Fruit fly (Drosophila melanogaster) whole organism, embryonic: Measurements from ENCODE around the gene CG5882.

Experiments
- Blimp-1 ChIP-seq: fragments of 200-800 bp; sonication (Bioruptor generic); optimal IDR thresholded peaks from 3 replicates; lab custom pipeline; 2018; ENCODE audit warnings: missing biosample characterization, missing genetic modification characterization, mild to moderate bottlenecking, moderate library complexity, missing genetic modification reagents
- CG10321 ChIP-seq: fragments of 200-800 bp; sonication (Bioruptor generic); IDR thresholded peaks from 2 replicates; pipeline ENCODE4 v1.3.6; 2022; ENCODE audit warnings: missing biosample characterization, missing genetic modification characterization
- CG10431 ChIP-seq: fragments of 200-800 bp; sonication (Bioruptor generic); optimal IDR thresholded peaks from 3 replicates; lab custom pipeline; 2018; ENCODE audit warnings: missing biosample characterization, mild to moderate bottlenecking, missing genetic modification characterization
- CG12391 ChIP-seq: fragments of 200-800 bp; sonication (Bioruptor generic); optimal IDR thresholded peaks from 3 replicates; lab custom pipeline; 2018; ENCODE audit warnings: missing biosample characterization, mild to moderate bottlenecking, missing genetic modification characterization, moderate library complexity
- CG14667 ChIP-seq: fragments of 200-800 bp; sonication (Bioruptor generic); IDR thresholded peaks from 2 replicates; pipeline ENCODE4 v1.3.6; 2022; ENCODE audit warnings: missing biosample characterization, missing genetic modification characterization
- CG15011 ChIP-seq: fragments of 200-800 bp; sonication (Bioruptor generic); optimal IDR thresholded peaks from 3 replicates; lab custom pipeline; 2018; ENCODE audit warnings: missing biosample characterization, mild to moderate bottlenecking, missing genetic modification characterization
- CG1603 ChIP-seq: fragments of 200-800 bp; sonication (Bioruptor generic); optimal IDR thresholded peaks from 2 replicates; lab custom pipeline; 2019; ENCODE audit warnings: missing biosample characterization, mild to moderate bottlenecking, missing genetic modification characterization, moderate library complexity
- CG16815 ChIP-seq: fragments of 200-800 bp; sonication (Bioruptor generic); optimal IDR thresholded peaks from 3 replicates; lab custom pipeline; 2017; ENCODE audit warnings: missing biosample characterization, mild to moderate bottlenecking, missing genetic modification characterization
- CG2120 ChIP-seq: fragments of 200-800 bp; sonication (Bioruptor generic); optimal IDR thresholded peaks from 3 replicates; lab custom pipeline; 2016; ENCODE audit warnings: missing biosample characterization, missing genetic modification characterization
- CG30431 ChIP-seq: fragments of 200-800 bp; sonication (Bioruptor generic); optimal IDR thresholded peaks from 2 replicates; lab custom pipeline; 2017; ENCODE audit warnings: missing biosample characterization, missing genetic modification characterization
- CG33557 ChIP-seq: fragments of 200-800 bp; sonication (Bioruptor generic); optimal IDR thresholded peaks from 2 replicates; lab custom pipeline; 2019; ENCODE audit warnings: missing biosample characterization, mild to moderate bottlenecking, missing genetic modification characterization, moderate library complexity
- CG3847 ChIP-seq: fragments of 200-800 bp; sonication (Bioruptor generic); IDR thresholded peaks from 2 replicates; pipeline ENCODE4 v1.3.6; 2022; ENCODE audit warnings: missing biosample characterization, missing genetic modification characterization
- CG4282 ChIP-seq: fragments of 200-800 bp; sonication (Bioruptor generic); optimal IDR thresholded peaks from 2 replicates; lab custom pipeline; 2016; ENCODE audit warnings: missing biosample characterization, missing genetic modification characterization
- CG4820 ChIP-seq: fragments of 200-800 bp; sonication (Bioruptor generic); optimal IDR thresholded peaks from 3 replicates; lab custom pipeline; 2016; ENCODE audit warnings: missing biosample characterization, missing genetic modification characterization
- CG7745 ChIP-seq: fragments of 200-800 bp; sonication (Bioruptor generic); optimal IDR thresholded peaks from 2 replicates; lab custom pipeline; 2018; ENCODE audit warnings: missing biosample characterization, mild to moderate bottlenecking, missing genetic modification characterization, moderate library complexity
- CG8765 ChIP-seq: fragments of 200-800 bp; sonication (Bioruptor generic); IDR thresholded peaks from 2 replicates; pipeline ENCODE4 v1.3.6; 2022; ENCODE audit warnings: missing biosample characterization, missing genetic modification characterization
- CG9932 ChIP-seq: fragments of 200-800 bp; sonication (Bioruptor generic); IDR thresholded peaks from 2 replicates; pipeline ENCODE4 v1.3.6; 2022; ENCODE audit warnings: missing biosample characterization, missing genetic modification characterization
- CrebB ChIP-seq: fragments of 200-800 bp; sonication (Bioruptor generic); optimal IDR thresholded peaks from 3 replicates; lab custom pipeline; 2018; ENCODE audit warnings: missing biosample characterization, mild to moderate bottlenecking, missing genetic modification characterization
- D19A ChIP-seq: fragments of 200-800 bp; optimal IDR thresholded peaks from 3 replicates; lab custom pipeline; 2019; ENCODE audit warnings: missing biosample characterization, mild to moderate bottlenecking, missing genetic modification characterization, moderate library complexity
- HLH4C ChIP-seq: fragments of 200-800 bp; sonication (Bioruptor generic); IDR thresholded peaks from 3 replicates; pipeline ENCODE4 v1.3.6; 2022; ENCODE audit warnings: missing biosample characterization, missing genetic modification characterization; ENCODE audit not compliant: partially characterized antibody
- Hr78 ChIP-seq, 2 experiments: fragments of 200-800 bp in 1 of 2; fragments of >200 bp in 1 of 2; sonication (Bioruptor generic) in 1 of 2; optimal IDR thresholded peaks; 2 replicates each; lab custom pipeline; 2017 to 2019; ENCODE audit warnings: missing biosample characterization in 2 of 2, missing genetic modification characterization in 2 of 2, mild to moderate bottlenecking in 1 of 2, moderate library complexity in 1 of 2
- MESR4 ChIP-seq: fragments of 200-800 bp; sonication (Bioruptor generic); optimal IDR thresholded peaks from 2 replicates; lab custom pipeline; 2018; ENCODE audit warnings: missing biosample characterization, mild to moderate bottlenecking, missing genetic modification characterization, moderate library complexity
- Nf-YB ChIP-seq: fragments of 200-800 bp; sonication (Bioruptor generic); optimal IDR thresholded peaks from 3 replicates; lab custom pipeline; 2019; ENCODE audit warnings: missing biosample characterization, mild to moderate bottlenecking, missing genetic modification characterization, moderate library complexity
- Xbp1 ChIP-seq: fragments of 200-800 bp; sonication (Bioruptor generic); optimal IDR thresholded peaks from 3 replicates; lab custom pipeline; 2016; ENCODE audit warnings: missing biosample characterization, mild to moderate bottlenecking, missing genetic modification characterization
- abd-A ChIP-seq: fragments of 200-800 bp; sonication (Bioruptor generic); optimal IDR thresholded peaks from 3 replicates; lab custom pipeline; 2019; ENCODE audit warnings: missing biosample characterization, mild to moderate bottlenecking, missing genetic modification characterization, moderate library complexity
- ase ChIP-seq: fragments of 200-800 bp; sonication (Bioruptor generic); IDR thresholded peaks from 3 replicates; pipeline ENCODE4 v1.3.6; 2022; ENCODE audit warnings: missing biosample characterization, missing genetic modification characterization
- crc ChIP-seq: fragments of 200-800 bp; sonication (Bioruptor generic); optimal IDR thresholded peaks from 2 replicates; lab custom pipeline; 2016; ENCODE audit warnings: missing biosample characterization, missing genetic modification characterization
- croc ChIP-seq: fragments of 200-800 bp; sonication (Bioruptor generic); conservative IDR thresholded peaks from 3 replicates; pipeline ENCODE4 v1.3.6; 2022; ENCODE audit warnings: missing biosample characterization, missing genetic modification characterization
- da ChIP-seq: fragments of 200-800 bp; sonication (Bioruptor generic); optimal IDR thresholded peaks from 2 replicates; lab custom pipeline; 2016; ENCODE audit warnings: missing biosample characterization, missing genetic modification characterization
- dysf ChIP-seq: fragments of 200-800 bp; sonication (Bioruptor generic); IDR thresholded peaks from 3 replicates; pipeline ENCODE4 v1.3.6; 2022; ENCODE audit warnings: missing biosample characterization, missing genetic modification characterization
- fd96Cb ChIP-seq: fragments of 200-800 bp; sonication (Bioruptor generic); optimal IDR thresholded peaks from 2 replicates; lab custom pipeline; 2018; ENCODE audit warnings: missing biosample characterization, mild to moderate bottlenecking, missing genetic modification characterization, moderate library complexity
- grn ChIP-seq: fragments of 200-800 bp; sonication (Bioruptor generic); optimal IDR thresholded peaks from 3 replicates; lab custom pipeline; 2017; ENCODE audit warnings: missing biosample characterization, missing genetic modification characterization
- hth ChIP-seq: fragments of >200 bp; optimal IDR thresholded peaks from 2 replicates; lab custom pipeline; 2017; ENCODE audit warnings: inconsistent platforms
- kah ChIP-seq: fragments of 200-800 bp; sonication (Bioruptor generic); optimal IDR thresholded peaks from 2 replicates; lab custom pipeline; 2018; ENCODE audit warnings: missing biosample characterization, mild to moderate bottlenecking, missing genetic modification characterization
- lmd ChIP-seq: fragments of 200-800 bp; sonication (Bioruptor generic); IDR thresholded peaks from 2 replicates; pipeline ENCODE4 v1.3.6; 2022; ENCODE audit warnings: missing biosample characterization, missing genetic modification characterization
- mam ChIP-seq: fragments of 200-800 bp; sonication (Bioruptor generic); optimal IDR thresholded peaks from 3 replicates; lab custom pipeline; 2016; ENCODE audit warnings: missing biosample characterization, missing genetic modification characterization
- prd ChIP-seq, 3 experiments: fragments of >200 bp in 2 of 3; fragments of 200-800 bp in 1 of 3; sonication (Bioruptor generic) in 1 of 3; optimal IDR thresholded peaks in 2 of 3; IDR thresholded peaks in 1 of 3; 2 replicates in 2 of 3; 3 replicates in 1 of 3; pipeline versions ENCODE4 v1.3.6 to Lab custom; 2017 to 2022; ENCODE audit warnings: missing biosample characterization in 1 of 3, missing genetic modification characterization in 1 of 3
- pum ChIP-seq: fragments of 200-800 bp; sonication (Bioruptor generic); optimal IDR thresholded peaks from 2 replicates; lab custom pipeline; 2016; ENCODE audit warnings: missing biosample characterization, missing genetic modification characterization
- repo ChIP-seq: fragments of 200-800 bp; sonication (Bioruptor generic); optimal IDR thresholded peaks from 2 replicates; lab custom pipeline; 2016; ENCODE audit warnings: missing biosample characterization, missing genetic modification characterization
- sens ChIP-seq: fragments of 200-800 bp; sonication (Bioruptor generic); peaks from one replicate; lab custom pipeline; 2016; ENCODE audit warnings: missing biosample characterization, missing genetic modification characterization
- shn ChIP-seq: fragments of 200-800 bp; sonication (Bioruptor generic); optimal IDR thresholded peaks from 3 replicates; lab custom pipeline; 2016; ENCODE audit warnings: missing biosample characterization, missing genetic modification characterization
- wdn ChIP-seq: fragments of 200-800 bp; sonication (Bioruptor generic); IDR thresholded peaks from 2 replicates; pipeline ENCODE4 v1.3.6; 2022; ENCODE audit warnings: missing biosample characterization, missing genetic modification characterization
- zfh1 ChIP-seq: fragments of 200-800 bp; sonication (Bioruptor generic); IDR thresholded peaks from 3 replicates; pipeline ENCODE4 v1.3.6; 2022; ENCODE audit warnings: missing biosample characterization, missing genetic modification characterization

CG5882 gene

DNA sequence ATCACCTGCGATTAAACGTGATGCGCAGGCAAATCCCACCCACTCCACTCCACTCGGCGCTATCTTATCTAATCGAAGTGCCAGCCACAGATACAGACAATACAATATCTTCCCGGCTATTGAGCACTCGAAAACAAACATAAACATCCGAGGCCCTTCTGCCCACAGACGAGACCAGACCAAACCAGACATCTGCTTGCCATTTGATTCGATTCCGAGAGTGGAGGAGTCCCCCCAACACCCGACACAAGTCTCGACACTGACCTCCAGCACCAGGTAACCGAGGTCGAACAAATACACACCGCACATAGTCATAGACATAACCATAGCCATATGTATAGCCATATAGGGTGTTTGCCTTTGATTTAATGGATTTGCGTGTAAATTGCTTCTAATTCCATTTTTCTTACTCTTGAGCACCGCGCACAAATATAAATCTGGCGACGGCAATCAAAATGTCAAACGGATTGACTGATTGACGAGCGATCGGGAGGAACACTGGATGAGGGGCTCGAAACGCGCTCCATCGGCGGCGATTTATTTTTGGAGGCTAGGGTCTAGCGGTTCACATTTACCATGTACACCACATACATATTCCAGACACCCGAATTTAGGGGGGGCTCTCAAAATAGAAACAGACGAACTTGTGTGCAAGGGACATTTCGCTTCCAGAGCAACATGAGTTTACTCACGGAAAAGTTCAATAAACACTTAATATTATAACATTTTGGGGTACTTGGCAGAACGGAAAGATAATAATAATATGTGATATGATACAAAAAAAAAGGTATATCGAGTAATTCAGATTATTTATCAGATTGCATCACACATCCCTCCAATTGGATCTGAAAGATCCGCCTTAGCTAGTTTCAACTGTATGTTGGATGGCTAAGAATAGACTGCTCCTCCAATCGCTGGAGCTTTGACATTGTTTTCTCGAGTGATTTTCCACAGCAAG is 30.6 kb downstream of the CG5882 start (continued):
- TF ChIP-seq croc (0 out of 3 replicates have a peak, but pooled peaks have one; percentile 14), CG7745 (tag; lab: Kevin White, UChicago) (peak; percentile 28), fd96Cb (tag; lab: Kevin White, UChicago) (no peak), Hr78 (GFP tag; optimal IDR thresholded peaks at IDR 0.05; lab: Kevin White, UChicago) (peak in 1 of 2 experiments; percentile 79), CG12391 (no peak), wdn (no peak), MESR4 (GFP tag; lab: Kevin White, UChicago) (no peak), CG4820 (GFP tag; lab: Kevin White, UChicago) (no peak), CG15011 (GFP tag; lab: Kevin White, UChicago) (no peak), prd (optimal IDR thresholded peaks at IDR 0.05; lab: Kevin White, UChicago) (no peak), prd (GFP tag; IDR thresholded peaks at IDR 0.05; lab: Robert Waterston, UW) (no peak), ase (GFP tag; lab: Robert Waterston, UW) (no peak), HLH4C (GFP tag; lab: Robert Waterston, UW) (no peak), Nf-YB (GFP tag; lab: Kevin White, UChicago) (no peak), zfh1 (GFP tag; lab: Robert Waterston, UW) (no peak), kah (no peak), abd-A (tag; lab: Kevin White, UChicago) (peak; percentile 90), CG8765 (GFP tag; lab: Robert Waterston, UW) (no peak), crc (GFP tag; lab: Kevin White, UChicago) (no peak), Blimp-1 (GFP tag; lab: Kevin White, UChicago) (peak; percentile 11), CrebB (tag; lab: Kevin White, UChicago) (peak; percentile 18), grn (GFP tag; lab: Kevin White, UChicago) (peak; percentile 83), shn (GFP tag; lab: Kevin White, UChicago) (no peak), mam (no peak), CG3847 (no peak), Xbp1 (GFP tag; lab: Kevin White, UChicago) (peak; percentile 27), repo (GFP tag; lab: Kevin White, UChicago) (no peak), dysf (GFP tag; lab: Robert Waterston, UW) (no peak), CG2120 (GFP tag; lab: Kevin White, UChicago) (peak; percentile 24), pum (GFP tag; lab: Kevin White, UChicago) (no peak), CG10431 (peak; percentile 73), CG10321 (GFP tag; lab: Robert Waterston, UW) (no peak), da (GFP tag; lab: Kevin White, UChicago) (peak; percentile 23), CG33557 (GFP tag; lab: Kevin White, UChicago) (no peak), hth (lab: Kevin White, UChicago) (peak; percentile 59), D19A (tag; lab: Kevin White, UChicago) (peak; percentile 57), CG9932 (GFP tag; lab: Robert Waterston, UW) (no peak), CG4282 (no peak), CG1603 (tag; lab: Kevin White, UChicago) (no peak), lmd (GFP tag; lab: Robert Waterston, UW) (no peak), CG14667 (GFP tag; lab: Robert Waterston, UW) (no peak), CG30431 (GFP tag; lab: Kevin White, UChicago) (no peak), CG16815 (no peak), sens (GFP tag; lab: Kevin White, UChicago) (peak; percentile 77)
